Worm (Caenorhabditis elegans) whole organism, midembryonic: ENCODE results near the gene ndc-80.

Source experiments
- T22C8.4 ChIP-seq: fragments of 200-800 bp; sonication (Bioruptor generic); IDR thresholded peaks from 2 replicates; pipeline ENCODE4 v1.3.6; 2022; ENCODE audit warnings: missing genetic modification characterization, missing compliant biosample characterization
- cog-1 ChIP-seq: sonication (generic microtip); optimal IDR thresholded peaks from 2 replicates; lab custom pipeline; 2016; ENCODE audit warnings: missing genetic modification characterization, missing compliant biosample characterization
- flt-1 ChIP-seq: fragments of 200-800 bp; sonication (Bioruptor generic); IDR thresholded peaks from 2 replicates; pipeline ENCODE4 v1.3.6; 2022; ENCODE audit warnings: missing genetic modification characterization, missing compliant biosample characterization
- klf-2 ChIP-seq: fragments of 200-800 bp; sonication (Bioruptor generic); conservative IDR thresholded peaks from 2 replicates; pipeline ENCODE4 v1.3.6; 2022; ENCODE audit warnings: missing genetic modification reagents, missing genetic modification characterization, missing compliant biosample characterization
- med-1 ChIP-seq: sonication (generic microtip); optimal IDR thresholded peaks from 2 replicates; lab custom pipeline; 2017; ENCODE audit warnings: missing genetic modification characterization, mild to moderate bottlenecking, missing compliant biosample characterization, antibody characterized with exemption, missing genetic modification reagents; ENCODE audit not compliant: insufficient read depth
- ref-1 ChIP-seq: fragments of 200-800 bp; sonication (Bioruptor generic); conservative IDR thresholded peaks from 2 replicates; pipeline ENCODE4 v1.3.6; 2022; ENCODE audit warnings: missing genetic modification reagents, missing genetic modification characterization, missing compliant biosample characterization
- tab-1 ChIP-seq: fragments of 200-800 bp; sonication (Bioruptor generic); IDR thresholded peaks from 2 replicates; pipeline ENCODE4 v1.3.6; 2022; ENCODE audit warnings: missing genetic modification characterization, missing compliant biosample characterization
- ztf-23 ChIP-seq: fragments of 200-800 bp; sonication (Bioruptor generic); IDR thresholded peaks from 2 replicates; pipeline ENCODE4 v1.3.6; 2022; ENCODE audit warnings: missing genetic modification reagents, missing genetic modification characterization, missing compliant biosample characterization
- ztf-29 ChIP-seq: fragments of 200-800 bp; sonication (Bioruptor generic); IDR thresholded peaks from 2 replicates; pipeline ENCODE4 v1.3.6; 2022; ENCODE audit warnings: missing genetic modification reagents, missing genetic modification characterization, missing compliant biosample characterization

Gene ndc-80

ce11 chrIV:10075034-10075510 lies 10.9 kb upstream of the ndc-80 start, which contains the start of the genes ttbk-4 and W01B6.4:
ttbk-4 (minus strand) TSS chrIV:10075134.
W01B6.4 (plus strand) TSS chrIV:10075460.
- TF ChIP-seq med-1 (GFP tag; lab: Kevin White, UChicago) (no peak), ztf-23 (GFP tag; lab: Robert Waterston, UW) (no peak), klf-2 (no peak), T22C8.4 (GFP tag; lab: Robert Waterston, UW) (no peak), ztf-29 (no peak), tab-1 (GFP tag; lab: Robert Waterston, UW) (no peak), cog-1 (tag; lab: Kevin White, UChicago) (no peak), flt-1 (GFP tag; lab: Robert Waterston, UW) (no peak), ref-1 (GFP tag; lab: Robert Waterston, UW) (no peak)

ce11 chrIV:10075899-10076298 lies 10.0 kb upstream of the ndc-80 start, which contains the start of gene W01B6.5:
W01B6.5 (plus strand) TSS chrIV:10076199.
- TF ChIP-seq klf-2 = no peak
- no peak for TF ChIP-seq T22C8.4 (GFP tag; lab: Robert Waterston, UW)
- TF ChIP-seq ztf-23 (GFP tag; lab: Robert Waterston, UW) = no peak
- no peak for TF ChIP-seq tab-1 (GFP tag; lab: Robert Waterston, UW)
- TF ChIP-seq flt-1 (GFP tag; lab: Robert Waterston, UW) = no peak
- no peak for TF ChIP-seq ref-1 (GFP tag; lab: Robert Waterston, UW)
- TF ChIP-seq ztf-29 = no peak
- TF ChIP-seq cog-1 (tag; lab: Kevin White, UChicago) = no peak
- no peak for TF ChIP-seq med-1 (GFP tag; lab: Kevin White, UChicago)

- TF ChIP-seq med-1 (GFP tag; lab: Kevin White, UChicago) (no peak), klf-2 (no peak)
Observed at ce11 chrIV:10078003-10078402, 7.9 kb upstream of the ndc-80 start.

- TF ChIP-seq T22C8.4 (GFP tag; lab: Robert Waterston, UW) (no peak), tab-1 (GFP tag; lab: Robert Waterston, UW) (no peak), cog-1 (tag; lab: Kevin White, UChicago) (no peak), ztf-29 (no peak), flt-1 (GFP tag; lab: Robert Waterston, UW) (no peak), ztf-23 (GFP tag; lab: Robert Waterston, UW) (no peak), ref-1 (GFP tag; lab: Robert Waterston, UW) (no peak), med-1 (GFP tag; lab: Kevin White, UChicago) (no peak), klf-2 (no peak)
Observed at ce11 chrIV:10080816-10081215, 5.1 kb upstream of the ndc-80 start, which contains the start of gene W01B6.6. W01B6.6 (plus strand) TSS chrIV:10081116.

- TF ChIP-seq med-1 (GFP tag; lab: Kevin White, UChicago) (no peak), cog-1 (tag; lab: Kevin White, UChicago) (no peak), klf-2 (no peak), ztf-23 (GFP tag; lab: Robert Waterston, UW) (no peak), flt-1 (GFP tag; lab: Robert Waterston, UW) (no peak), tab-1 (GFP tag; lab: Robert Waterston, UW) (no peak), ztf-29 (no peak), ref-1 (GFP tag; lab: Robert Waterston, UW) (no peak), T22C8.4 (GFP tag; lab: Robert Waterston, UW) (no peak)
Observed at ce11 chrIV:10084323-10084959, 1.5 kb upstream of the ndc-80 start, which contains the start of gene W01B6.8. W01B6.8 (minus strand) TSS chrIV:10084373.

ce11 chrIV:10089777-10090176 lies 3.8 kb downstream of the ndc-80 start, which contains the start of gene ttr-39:
ttr-39 (minus strand) TSS chrIV:10089877.
- TF ChIP-seq tab-1 (GFP tag; lab: Robert Waterston, UW) (no peak), klf-2 (no peak), ztf-23 (GFP tag; lab: Robert Waterston, UW) (no peak), ztf-29 (no peak), cog-1 (tag; lab: Kevin White, UChicago) (no peak), med-1 (GFP tag; lab: Kevin White, UChicago) (no peak), ref-1 (GFP tag; lab: Robert Waterston, UW) (no peak), flt-1 (GFP tag; lab: Robert Waterston, UW) (no peak), T22C8.4 (GFP tag; lab: Robert Waterston, UW) (no peak)

- TF ChIP-seq T22C8.4 (GFP tag; lab: Robert Waterston, UW) (no peak), ref-1 (GFP tag; lab: Robert Waterston, UW) (no peak), klf-2 (no peak), ztf-29 (no peak), tab-1 (GFP tag; lab: Robert Waterston, UW) (no peak), flt-1 (GFP tag; lab: Robert Waterston, UW) (no peak), med-1 (GFP tag; lab: Kevin White, UChicago) (no peak), cog-1 (tag; lab: Kevin White, UChicago) (no peak), ztf-23 (GFP tag; lab: Robert Waterston, UW) (no peak)
Observed at ce11 chrIV:10090358-10090757, 4.4 kb downstream of the ndc-80 start, which contains the start of gene ttbk-5. ttbk-5 (plus strand) TSS chrIV:10090658.

ce11 chrIV:10095171-10095570 lies 9.2 kb downstream of the ndc-80 start, which contains the start of the genes C04G2.5 and msp-36:
C04G2.5 (minus strand) TSS chrIV:10095271.
msp-36 (plus strand) TSS chrIV:10095433.
- no peak for TF ChIP-seq ref-1 (GFP tag; lab: Robert Waterston, UW)
- TF ChIP-seq ztf-23 (GFP tag; lab: Robert Waterston, UW) = no peak
- no peak for TF ChIP-seq tab-1 (GFP tag; lab: Robert Waterston, UW)
- TF ChIP-seq ztf-29 = no peak
- TF ChIP-seq cog-1 (tag; lab: Kevin White, UChicago) = no peak
- TF ChIP-seq flt-1 (GFP tag; lab: Robert Waterston, UW) = no peak
- no peak for TF ChIP-seq T22C8.4 (GFP tag; lab: Robert Waterston, UW)
- no peak for TF ChIP-seq klf-2
- no peak for TF ChIP-seq med-1 (GFP tag; lab: Kevin White, UChicago)

ce11 chrIV:10096881-10097280 lies 10.9 kb downstream of the ndc-80 start, which contains the start of gene dis-3:
dis-3 (plus strand) TSS chrIV:10097202.
- TF ChIP-seq ref-1 (GFP tag; lab: Robert Waterston, UW) = no peak
- TF ChIP-seq med-1 (GFP tag; lab: Kevin White, UChicago) = no peak
- TF ChIP-seq tab-1 (GFP tag; lab: Robert Waterston, UW) = no peak
- no peak for TF ChIP-seq ztf-29
- no peak for TF ChIP-seq T22C8.4 (GFP tag; lab: Robert Waterston, UW)
- TF ChIP-seq ztf-23 (GFP tag; lab: Robert Waterston, UW) = no peak
- TF ChIP-seq klf-2 = no peak
- TF ChIP-seq cog-1 (tag; lab: Kevin White, UChicago) = no peak
